Fruit fly (Drosophila melanogaster): ENCODE measurements around the gene amrt.

Gene amrt

dm6 chrX:13821039-13821774 lies 38.9 kb downstream of the amrt start:
- TF ChIP-seq achi (GFP tag; optimal IDR thresholded peaks at IDR 0.05), result peak; percentile 15
- peak; percentile 21 for TF ChIP-seq CG10631 (GFP tag; optimal IDR thresholded peaks at IDR 0.05)
- TF ChIP-seq CG32006 (GFP tag; optimal IDR thresholded peaks at IDR 0.05), result peak; percentile 50
- TF ChIP-seq Lpt (GFP tag; optimal IDR thresholded peaks at IDR 0.05), result peak; percentile 35
- no peak for TF ChIP-seq CG10669 (GFP tag; optimal IDR thresholded peaks at IDR 0.05)
- 0 out of 3 replicates have a peak, but pooled peaks have one; percentile 10 for TF ChIP-seq eg (GFP tag; IDR thresholded peaks at IDR 0.05)
- TF ChIP-seq CG8319 (GFP tag; optimal IDR thresholded peaks at IDR 0.05), result no peak
- TF ChIP-seq Eip78C (GFP tag), result peak; percentile 85
- peak; percentile 21; the same call in 1 of the 3 replicates for TF ChIP-seq CG8119 (GFP tag; IDR thresholded peaks at IDR 0.05)
- TF ChIP-seq Blimp-1 (GFP tag; optimal IDR thresholded peaks at IDR 0.05), result no peak
- TF ChIP-seq CG11902 (GFP tag; optimal IDR thresholded peaks at IDR 0.05), result no peak
- peak; percentile 3 for TF ChIP-seq CG3032 (tag; optimal IDR thresholded peaks at IDR 0.05)
- TF ChIP-seq acj6 (GFP tag; optimal IDR thresholded peaks at IDR 0.05), result peak; percentile 10

- TF ChIP-seq CG6792 (GFP tag; optimal IDR thresholded peaks at IDR 0.05) (peak; percentile 13), eg (GFP tag; IDR thresholded peaks at IDR 0.05) (peak; percentile 58; the same call in 1 of the 3 replicates), CG6163 (GFP tag; IDR thresholded peaks at IDR 0.05) (peak; percentile 29; the same call in 1 of the 3 replicates), CG4318 (GFP tag; optimal IDR thresholded peaks at IDR 0.05) (no peak), dsx (GFP tag; optimal IDR thresholded peaks at IDR 0.05; ENCODE audit: poor library complexity, severe bottlenecking) (peak; percentile 13), CG1621 (tag; optimal IDR thresholded peaks at IDR 0.05) (peak; percentile 43), ss (GFP tag; optimal IDR thresholded peaks at IDR 0.05) (peak in 1 of 2 experiments; percentile 65), Sox102F (GFP tag; optimal IDR thresholded peaks at IDR 0.05) (no peak), acj6 (GFP tag; optimal IDR thresholded peaks at IDR 0.05) (no peak), cyc (GFP tag; optimal IDR thresholded peaks at IDR 0.05) (no peak), CG9139 (GFP tag; optimal IDR thresholded peaks at IDR 0.05) (no peak), CG8119 (GFP tag; IDR thresholded peaks at IDR 0.05) (0 out of 3 replicates have a peak, but pooled peaks have one; percentile 13), CG15336 (GFP tag; IDR thresholded peaks at IDR 0.05) (no peak), vri (GFP tag; optimal IDR thresholded peaks at IDR 0.05) (peak; percentile 58), Eip78C (GFP tag) (peak; percentile 66), salr (GFP tag; optimal IDR thresholded peaks at IDR 0.05) (no peak), CG6854 (GFP tag; optimal IDR thresholded peaks at IDR 0.05) (peak; percentile 73), pdm3 (GFP tag; optimal IDR thresholded peaks at IDR 0.05) (no peak), CG10631 (GFP tag; optimal IDR thresholded peaks at IDR 0.05) (no peak), CG3032 (tag; optimal IDR thresholded peaks at IDR 0.05) (no peak), CG8632 (GFP tag; optimal IDR thresholded peaks at IDR 0.05) (no peak), esn (GFP tag; optimal IDR thresholded peaks at IDR 0.05) (peak; percentile 39), Sox14 (GFP tag; optimal IDR thresholded peaks at IDR 0.05) (peak; percentile 45)
These were observed 39.7 kb downstream of the amrt start, which contains the start of gene Clic for dm6 chrX:13821775-13822493. TSS of gene Clic (minus strand) at chrX:13822307.

dm6 chrX:13822753-13823152 lies 40.5 kb downstream of the amrt start, which contains the start of gene Nup93-1:
TSS of gene Nup93-1 (plus strand) at chrX:13822826.
- TF ChIP-seq Hr38 (GFP tag; optimal IDR thresholded peaks at IDR 0.05) (no peak), fkh (GFP tag; optimal IDR thresholded peaks at IDR 0.05) (no peak), fd85E (GFP tag; optimal IDR thresholded peaks at IDR 0.05) (no peak)

dm6 chrX:13828870-13829269 lies 46.6 kb downstream of the amrt start:
- TF ChIP-seq Eip93F (GFP tag; optimal IDR thresholded peaks at IDR 0.05) (no peak), CG4318 (GFP tag; optimal IDR thresholded peaks at IDR 0.05) (no peak), CG34406 (GFP tag; optimal IDR thresholded peaks at IDR 0.05) (no peak), CG11294 (GFP tag; IDR thresholded peaks at IDR 0.05) (no peak), CG3032 (tag; optimal IDR thresholded peaks at IDR 0.05) (no peak), fd85E (GFP tag; optimal IDR thresholded peaks at IDR 0.05) (no peak), Hr4 (GFP tag; optimal IDR thresholded peaks at IDR 0.05) (no peak)

Data from whole organism, prepupa.